Worm (Caenorhabditis elegans) whole organism, early embryonic: ENCODE measurements around the gene hil-1.

ENCODE experiments used
- B0310.2 ChIP-seq: sonication (generic microtip); optimal IDR thresholded peaks from 2 replicates; lab custom pipeline; 2016; ENCODE audit warnings: mild to moderate bottlenecking, missing genetic modification characterization, missing compliant biosample characterization
- F13C5.2 ChIP-seq: sonication (generic microtip); optimal IDR thresholded peaks from 2 replicates; lab custom pipeline; 2017; ENCODE audit warnings: mild to moderate bottlenecking, missing genetic modification characterization, inconsistent platforms, missing compliant biosample characterization
- aly-1 ChIP-seq: sonication (generic microtip); optimal IDR thresholded peaks from 2 replicates; lab custom pipeline; 2016; ENCODE audit warnings: missing genetic modification characterization, missing compliant biosample characterization
- ama-1 ChIP-seq: fragments of 150-350 bp; optimal IDR thresholded peaks from 2 replicates; lab custom pipeline; 2014
- ceh-13 ChIP-seq: fragments of 200-800 bp; sonication (Bioruptor generic); optimal IDR thresholded peaks from 2 replicates; lab custom pipeline; 2018; ENCODE audit warnings: mild to moderate bottlenecking, missing genetic modification characterization, missing compliant biosample characterization
- ceh-36 ChIP-seq: sonication (generic microtip); optimal IDR thresholded peaks from 2 replicates; lab custom pipeline; 2016; ENCODE audit warnings: missing genetic modification characterization, inconsistent platforms, missing compliant biosample characterization
- ets-7 ChIP-seq: sonication (generic microtip); optimal IDR thresholded peaks from 2 replicates; lab custom pipeline; 2016; ENCODE audit warnings: missing genotype, missing genetic modification characterization, missing compliant biosample characterization
- flt-1 ChIP-seq: fragments of 200-800 bp; sonication (Bioruptor generic); IDR thresholded peaks from 2 replicates; pipeline ENCODE4 v1.3.6; 2022; ENCODE audit warnings: missing genetic modification characterization, missing compliant biosample characterization
- hmbx-1 ChIP-seq: sonication (generic microtip); optimal IDR thresholded peaks from 2 replicates; lab custom pipeline; 2016; ENCODE audit warnings: mild to moderate bottlenecking, missing genetic modification characterization, missing compliant biosample characterization
- hmg-4 ChIP-seq: fragments of 200-800 bp; sonication (Bioruptor generic); optimal IDR thresholded peaks from 2 replicates; lab custom pipeline; 2018; ENCODE audit warnings: mild to moderate bottlenecking, missing genetic modification characterization, missing compliant biosample characterization
- hnd-1 ChIP-seq: sonication (generic microtip); optimal IDR thresholded peaks from 2 replicates; lab custom pipeline; 2016; ENCODE audit warnings: missing genetic modification characterization, missing compliant biosample characterization
- pes-1 ChIP-seq: fragments of 200-800 bp; sonication (Bioruptor generic); IDR thresholded peaks from 2 replicates; pipeline ENCODE4 v1.3.6; 2022; ENCODE audit warnings: missing genetic modification reagents, missing genetic modification characterization, missing compliant biosample characterization
- scrt-1 ChIP-seq: fragments of 200-800 bp; sonication (Bioruptor generic); IDR thresholded peaks from 2 replicates; pipeline ENCODE4 v1.3.6; 2022; ENCODE audit warnings: missing genetic modification characterization, missing compliant biosample characterization
- sea-1 ChIP-seq: fragments of 200-800 bp; sonication (Bioruptor generic); conservative IDR thresholded peaks from 2 replicates; pipeline ENCODE4 v1.3.6; 2022; ENCODE audit warnings: missing genetic modification characterization, missing compliant biosample characterization
- tbx-11 ChIP-seq: fragments of 200-800 bp; sonication (Bioruptor generic); IDR thresholded peaks from 2 replicates; pipeline ENCODE4 v1.3.6; 2022; ENCODE audit warnings: missing genetic modification characterization, missing compliant biosample characterization
- tbx-37 ChIP-seq: fragments of 200-800 bp; sonication (Bioruptor generic); conservative IDR thresholded peaks from 2 replicates; pipeline ENCODE4 v1.3.6; 2022; ENCODE audit warnings: missing genetic modification reagents, missing genetic modification characterization, missing compliant biosample characterization
- tra-4 ChIP-seq: sonication (generic microtip); optimal IDR thresholded peaks from 2 replicates; lab custom pipeline; 2017; ENCODE audit warnings: missing genetic modification characterization, missing compliant biosample characterization

The hil-1 gene

ce11 chrV:14949477-14949876 is at the start of gene hil-1:
Gene hil-1 (plus strand): TSS chrV:14949777.
- TF ChIP-seq F13C5.2 (tag; lab: Kevin White, UChicago) (no peak), ceh-36 (tag; lab: Kevin White, UChicago) (no peak), ceh-13 (GFP tag; lab: Kevin White, UChicago) (no peak), hnd-1 (tag; lab: Kevin White, UChicago) (no peak), flt-1 (GFP tag; lab: Robert Waterston, UW) (no peak), tbx-11 (no peak), aly-1 (tag; lab: Kevin White, UChicago) (no peak), pes-1 (GFP tag; lab: Robert Waterston, UW) (no peak), hmbx-1 (tag; lab: Kevin White, UChicago) (no peak), B0310.2 (no peak), scrt-1 (no peak), ama-1 (no peak), sea-1 (GFP tag; lab: Robert Waterston, UW) (no peak), hmg-4 (no peak), tra-4 (tag; lab: Kevin White, UChicago) (no peak), tbx-37 (GFP tag; lab: Robert Waterston, UW) (no peak), ets-7 (tag; lab: Kevin White, UChicago) (no peak)

ce11 chrV:14900905-14901304 is 48.7 kb upstream of the hil-1 start:
- TF ChIP-seq tbx-11 (no peak), pes-1 (GFP tag; lab: Robert Waterston, UW) (no peak), scrt-1 (no peak), ama-1 (no peak), B0310.2 (no peak), tra-4 (tag; lab: Kevin White, UChicago) (no peak), ets-7 (tag; lab: Kevin White, UChicago) (no peak), ceh-36 (tag; lab: Kevin White, UChicago) (no peak), tbx-37 (GFP tag; lab: Robert Waterston, UW) (no peak), F13C5.2 (tag; lab: Kevin White, UChicago) (no peak), flt-1 (GFP tag; lab: Robert Waterston, UW) (no peak)

ce11 chrV:14907445-14907844 is 42.1 kb upstream of the hil-1 start:
- TF ChIP-seq sea-1 (GFP tag; lab: Robert Waterston, UW) (no peak), tbx-11 (no peak)

- TF ChIP-seq sea-1 (GFP tag; lab: Robert Waterston, UW) (no peak), ets-7 (tag; lab: Kevin White, UChicago) (no peak), ceh-13 (GFP tag; lab: Kevin White, UChicago) (no peak), flt-1 (GFP tag; lab: Robert Waterston, UW) (no peak), F13C5.2 (tag; lab: Kevin White, UChicago) (no peak), tra-4 (tag; lab: Kevin White, UChicago) (no peak), tbx-37 (GFP tag; lab: Robert Waterston, UW) (no peak), ceh-36 (tag; lab: Kevin White, UChicago) (no peak), ama-1 (no peak), pes-1 (GFP tag; lab: Robert Waterston, UW) (no peak)
Observed at ce11 chrV:14909331-14909835, 40.2 kb upstream of the hil-1 start, which contains the start of gene H12D21.9. Gene H12D21.9 (minus strand): TSS chrV:14909478.

ce11 chrV:14910758-14911157 is 38.8 kb upstream of the hil-1 start:
- TF ChIP-seq scrt-1, result no peak
- TF ChIP-seq aly-1 (tag; lab: Kevin White, UChicago), result no peak
- no peak for TF ChIP-seq hnd-1 (tag; lab: Kevin White, UChicago)
- TF ChIP-seq tra-4 (tag; lab: Kevin White, UChicago), result no peak
- no peak for TF ChIP-seq hmg-4
- no peak for TF ChIP-seq ets-7 (tag; lab: Kevin White, UChicago)

ce11 chrV:14915599-14915998 is 34.0 kb upstream of the hil-1 start, which contains the start of gene H12D21.11:
Gene H12D21.11 (plus strand): TSS chrV:14915899.
- TF ChIP-seq tbx-37 (GFP tag; lab: Robert Waterston, UW) (no peak), hnd-1 (tag; lab: Kevin White, UChicago) (no peak)

ce11 chrV:14921509-14921908 is 28.1 kb upstream of the hil-1 start, which contains the start of gene zmp-4:
Gene zmp-4 (minus strand): TSS chrV:14921609.
- TF ChIP-seq pes-1 (GFP tag; lab: Robert Waterston, UW), result no peak
- TF ChIP-seq flt-1 (GFP tag; lab: Robert Waterston, UW), result no peak
- no peak for TF ChIP-seq hmg-4
- TF ChIP-seq F13C5.2 (tag; lab: Kevin White, UChicago), result no peak
- no peak for TF ChIP-seq scrt-1
- TF ChIP-seq aly-1 (tag; lab: Kevin White, UChicago), result no peak
- TF ChIP-seq hmbx-1 (tag; lab: Kevin White, UChicago), result no peak
- TF ChIP-seq tbx-37 (GFP tag; lab: Robert Waterston, UW), result no peak
- TF ChIP-seq hnd-1 (tag; lab: Kevin White, UChicago), result no peak
- no peak for TF ChIP-seq B0310.2
- TF ChIP-seq ceh-36 (tag; lab: Kevin White, UChicago), result no peak
- TF ChIP-seq ama-1, result no peak
- no peak for TF ChIP-seq ceh-13 (GFP tag; lab: Kevin White, UChicago)
- TF ChIP-seq ets-7 (tag; lab: Kevin White, UChicago), result no peak
- TF ChIP-seq sea-1 (GFP tag; lab: Robert Waterston, UW), result no peak
- no peak for TF ChIP-seq tbx-11

- TF ChIP-seq sea-1 (GFP tag; lab: Robert Waterston, UW) (no peak), tra-4 (tag; lab: Kevin White, UChicago) (no peak), tbx-11 (no peak), scrt-1 (no peak), ets-7 (tag; lab: Kevin White, UChicago) (no peak), tbx-37 (GFP tag; lab: Robert Waterston, UW) (no peak), hnd-1 (tag; lab: Kevin White, UChicago) (no peak), B0310.2 (no peak), hmbx-1 (tag; lab: Kevin White, UChicago) (no peak), hmg-4 (no peak), ceh-13 (GFP tag; lab: Kevin White, UChicago) (no peak), ceh-36 (tag; lab: Kevin White, UChicago) (no peak), flt-1 (GFP tag; lab: Robert Waterston, UW) (no peak), ama-1 (no peak), pes-1 (GFP tag; lab: Robert Waterston, UW) (no peak), F13C5.2 (tag; lab: Kevin White, UChicago) (no peak), aly-1 (tag; lab: Kevin White, UChicago) (no peak)
Observed at ce11 chrV:14924104-14924503, 25.5 kb upstream of the hil-1 start, which contains the start of gene srg-54. Gene srg-54 (minus strand): TSS chrV:14924204.
